Worm (Caenorhabditis elegans): ENCODE data around the gene bigr-1.

Gene bigr-1

ce11 chrII:11150976-11151375 is 30.5 kb upstream of the bigr-1 start (continued):
- TF ChIP-seq F44E2.7 (GFP tag; IDR thresholded peaks at IDR 0.05) (no peak), dpl-1 (GFP tag; optimal IDR thresholded peaks at IDR 0.05) (no peak), mxl-3 (GFP tag; optimal IDR thresholded peaks at IDR 0.05) (no peak), nhr-111 (GFP tag; optimal IDR thresholded peaks at IDR 0.05) (no peak), sdz-12 (GFP tag; optimal IDR thresholded peaks at IDR 0.05) (no peak), lin-1 (GFP tag; IDR thresholded peaks at IDR 0.05) (no peak; the same call in 1 of the 2 replicates), hlh-30 (tag; optimal IDR thresholded peaks at IDR 0.05; ENCODE audit: insufficient read depth) (peak; percentile 81), hlh-11 (tag; optimal IDR thresholded peaks at IDR 0.05) (peak; percentile 87), mxl-2 (GFP tag; conservative IDR thresholded peaks at IDR 0.05) (no peak), aha-1 (tag) (peak; percentile 81), unc-62 (GFP tag; optimal IDR thresholded peaks at IDR 0.05 in 1 of 2) (no peak), unc-62 (tag; optimal IDR thresholded peaks at IDR 0.05) (no peak), jun-1 (tag; optimal IDR thresholded peaks at IDR 0.05) (no peak), duxl-1 (tag; optimal IDR thresholded peaks at IDR 0.05; ENCODE audit: poor library complexity) (no peak), nhr-11 (tag; optimal IDR thresholded peaks at IDR 0.05) (no peak), dve-1 (tag; optimal IDR thresholded peaks at IDR 0.05; ENCODE audit: insufficient read depth) (peak; percentile 93), zip-11 (GFP tag; IDR thresholded peaks at IDR 0.05) (no peak), aly-2 (tag; optimal IDR thresholded peaks at IDR 0.05) (no peak), mep-1 (tag; optimal IDR thresholded peaks at IDR 0.05) (peak; percentile 37), lin-13 (GFP tag; optimal IDR thresholded peaks at IDR 0.05) (no peak), lir-3 (tag; optimal IDR thresholded peaks at IDR 0.05) (no peak), Y48G9A.11 (GFP tag; IDR thresholded peaks at IDR 0.05) (no peak), unc-39 (tag; optimal IDR thresholded peaks at IDR 0.05) (no peak), snpc-4 (tag; optimal IDR thresholded peaks at IDR 0.05) (no peak), daf-19 (GFP tag; conservative IDR thresholded peaks at IDR 0.05) (no peak), lin-15B (tag; optimal IDR thresholded peaks at IDR 0.05) (no peak), lin-38 (GFP tag; IDR thresholded peaks at IDR 0.05) (0 out of 2 replicates have a peak, but pooled peaks have one; percentile 25), ceh-62 (tag; optimal IDR thresholded peaks at IDR 0.05) (no peak), T20F7.1 (GFP tag; optimal IDR thresholded peaks at IDR 0.05) (peak; percentile 21), lsy-2 (tag; optimal IDR thresholded peaks at IDR 0.05) (peak in 1 of 2 experiments; percentile 47), nhr-10 (tag; optimal IDR thresholded peaks at IDR 0.05) (peak; percentile 79), nhr-76 (tag; optimal IDR thresholded peaks at IDR 0.05) (no peak), spr-3 (GFP tag; optimal IDR thresholded peaks at IDR 0.05) (no peak), dmd-6 (GFP tag; IDR thresholded peaks at IDR 0.05) (peak; percentile 84), T26A8.4 (GFP tag; IDR thresholded peaks at IDR 0.05) (0 out of 2 replicates have a peak, but pooled peaks have one; percentile 49), zfp-2 (tag; optimal IDR thresholded peaks at IDR 0.05) (no peak), R02D3.7 (tag; optimal IDR thresholded peaks at IDR 0.05) (no peak), zip-2 (tag; optimal IDR thresholded peaks at IDR 0.05) (no peak), ztf-11 (tag; optimal IDR thresholded peaks at IDR 0.05) (no peak), Y105C5A.15 (GFP tag; IDR thresholded peaks at IDR 0.05) (no peak), Y75B8A.6 (GFP tag; IDR thresholded peaks at IDR 0.05) (no peak), ZK546.5 (tag; optimal IDR thresholded peaks at IDR 0.05) (no peak), mdl-1 (tag; optimal IDR thresholded peaks at IDR 0.05) (peak in 1 of 2 experiments; percentile 13), skn-1 (tag; optimal IDR thresholded peaks at IDR 0.05) (no peak), ztf-7 (tag; optimal IDR thresholded peaks at IDR 0.05) (no peak), fkh-10 (GFP tag; optimal IDR thresholded peaks at IDR 0.05) (no peak), ama-1 (optimal IDR thresholded peaks at IDR 0.05) (no peak), hif-1 (tag; optimal IDR thresholded peaks at IDR 0.05) (no peak), nhr-28 (tag; optimal IDR thresholded peaks at IDR 0.05) (peak; percentile 66), ceh-44 (GFP tag; IDR thresholded peaks at IDR 0.05) (no peak), pqm-1 (tag; optimal IDR thresholded peaks at IDR 0.05) (no peak), madf-9 (GFP tag; conservative IDR thresholded peaks at IDR 0.05) (no peak), lin-29 (GFP tag; IDR thresholded peaks at IDR 0.05) (no peak), tag-97 (GFP tag; IDR thresholded peaks at IDR 0.05) (no peak)
